Fruit fly (Drosophila melanogaster) S2 (cell line): ENCODE measurements around the gene CG15144.

Experiments used
- CG8478 ChIP-seq: fragments of >200 bp; optimal IDR thresholded peaks from 2 replicates; lab custom pipeline; 2018
- CTCF ChIP-seq, 2 experiments: fragments of >200 bp; optimal IDR thresholded peaks; 2 replicates each; lab custom pipeline; 2018

DNA sequence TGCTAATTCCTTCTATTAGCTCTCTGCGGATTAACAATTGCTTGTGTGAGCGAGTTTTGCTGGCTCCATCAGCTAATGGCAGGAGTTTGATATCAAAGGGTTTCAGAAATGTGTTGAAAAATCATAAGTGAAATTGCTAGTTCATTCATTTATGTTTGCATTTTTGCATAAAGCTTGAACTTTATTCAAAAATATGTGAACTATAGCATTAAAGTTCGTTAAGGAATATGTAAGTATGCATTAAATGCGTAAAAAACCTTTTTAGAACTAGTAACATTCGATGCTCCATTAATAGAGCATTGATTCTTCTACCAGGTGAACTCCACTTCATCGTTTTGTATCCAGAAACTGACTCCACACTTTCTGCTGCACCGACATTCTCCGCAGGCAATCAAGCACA is 36.2 kb downstream of the CG15144 start:
- TF ChIP-seq CG8478 (no peak), CTCF (optimal IDR thresholded peaks at IDR 0.05; lab: Kevin White, UChicago) (no peak)
